Worm (Caenorhabditis elegans): ENCODE measurements around the gene exos-7.

exos-7 gene

DNA sequence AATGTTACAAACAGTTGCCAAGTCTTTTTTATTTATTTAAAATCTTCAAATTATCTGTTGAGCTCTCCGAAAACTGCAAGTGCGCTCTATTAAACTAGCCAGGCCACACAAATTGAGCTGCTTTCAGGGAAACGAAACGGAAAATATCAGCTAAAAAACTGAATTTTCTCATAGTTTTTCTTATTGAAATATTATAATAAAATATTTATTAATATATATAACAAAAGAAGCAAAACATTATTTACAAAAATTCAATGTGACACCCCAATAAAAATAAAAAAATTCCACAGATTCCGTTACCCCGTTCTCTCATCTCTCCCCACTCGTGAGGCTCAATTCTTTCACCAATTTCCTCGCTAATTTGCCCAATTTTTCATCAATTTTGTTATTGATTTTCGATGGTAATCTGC is 6.1 kb upstream of the exos-7 start (continued):
- TF ChIP-seq gmeb-2 (tag; optimal IDR thresholded peaks at IDR 0.05) (no peak), T23F11.4 (GFP tag; optimal IDR thresholded peaks at IDR 0.05) (no peak), nfya-1 (tag; optimal IDR thresholded peaks at IDR 0.05) (no peak), zip-5 (tag; optimal IDR thresholded peaks at IDR 0.05) (peak; percentile 87), rnt-1 (tag; optimal IDR thresholded peaks at IDR 0.05) (no peak), pha-4 (tag; optimal IDR thresholded peaks at IDR 0.05) (no peak), ceh-34 (tag; optimal IDR thresholded peaks at IDR 0.05) (peak; percentile 1), ceh-45 (GFP tag; IDR thresholded peaks at IDR 0.05) (no peak), C38D4.7 (GFP tag; optimal IDR thresholded peaks at IDR 0.05) (no peak), npax-4 (tag; optimal IDR thresholded peaks at IDR 0.05) (no peak), fkh-10 (GFP tag; optimal IDR thresholded peaks at IDR 0.05) (no peak), ceh-31 (tag; optimal IDR thresholded peaks at IDR 0.05) (peak; percentile 72), nhr-232 (tag; optimal IDR thresholded peaks at IDR 0.05) (no peak), ceh-14 (tag; optimal IDR thresholded peaks at IDR 0.05) (peak; percentile 55), elt-2 (tag; optimal IDR thresholded peaks at IDR 0.05) (peak; percentile 65), unc-55 (GFP tag; optimal IDR thresholded peaks at IDR 0.05) (no peak), sdc-2 (tag; optimal IDR thresholded peaks at IDR 0.05) (no peak), ceh-2 (tag; optimal IDR thresholded peaks at IDR 0.05) (no peak), ztf-16 (tag; optimal IDR thresholded peaks at IDR 0.05) (no peak)

DNA sequence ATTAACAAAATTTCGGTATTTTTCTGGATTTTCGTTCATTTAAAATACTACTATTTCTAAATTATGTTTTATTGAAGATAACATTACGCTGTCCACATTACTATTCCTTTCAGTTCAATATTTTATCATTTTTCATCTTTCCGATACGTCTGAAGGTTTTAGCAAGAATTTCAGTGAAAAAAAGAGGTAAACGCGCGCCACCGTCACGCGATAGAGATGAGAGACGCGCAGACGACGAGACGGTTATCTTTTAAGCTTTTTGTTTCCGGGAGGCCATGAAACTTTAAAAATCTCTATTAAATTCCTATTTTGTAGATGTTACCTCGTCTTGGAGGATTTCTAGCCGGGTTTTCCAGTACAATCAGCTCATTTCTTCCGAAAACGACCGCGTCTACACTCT is 900 bp upstream of the exos-7 start, which contains the start of gene mrps-12:
Gene mrps-12, plus strand, starts transcription at position 316 of the 400 bp plus-strand sequence.
- TF ChIP-seq nfya-1 (tag; optimal IDR thresholded peaks at IDR 0.05) (peak; percentile 1), ref-2 (tag; optimal IDR thresholded peaks at IDR 0.05) (no peak)

DNA sequence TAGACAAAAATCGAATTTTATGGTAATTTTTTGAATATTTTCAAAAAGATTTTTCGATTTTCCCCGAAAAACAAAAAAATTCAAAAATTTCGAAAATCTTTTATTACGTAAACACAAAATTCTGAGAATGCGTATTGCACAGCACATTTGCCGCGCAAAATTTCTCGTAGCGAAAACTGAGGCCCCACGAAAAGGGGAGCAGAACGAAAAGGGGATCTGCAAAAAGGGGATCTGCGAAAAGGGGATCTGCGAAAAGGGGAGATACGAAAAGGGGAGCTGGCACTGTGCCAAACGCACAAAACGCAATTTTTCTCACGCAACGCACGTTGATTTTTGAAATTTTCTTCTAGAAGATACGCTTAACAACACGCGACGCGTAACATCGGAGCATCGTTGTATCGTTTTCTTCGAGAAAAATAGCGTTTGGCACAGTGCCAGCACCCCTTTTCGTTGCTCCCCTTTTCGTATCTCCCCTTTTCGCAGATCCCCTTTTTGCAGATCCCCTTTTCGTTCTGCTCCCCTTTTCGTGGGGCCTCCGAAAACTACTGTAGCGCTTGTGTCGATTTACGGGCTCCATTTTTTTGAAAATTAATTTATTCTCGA is 743 bp downstream of the exos-7 start:
- TF ChIP-seq ceh-34 (tag; optimal IDR thresholded peaks at IDR 0.05), result peak; percentile 10
- TF ChIP-seq ceh-31 (tag; optimal IDR thresholded peaks at IDR 0.05), result peak; percentile 62
- TF ChIP-seq tbx-7 (tag; optimal IDR thresholded peaks at IDR 0.05), result peak; percentile 4
- TF ChIP-seq tbx-2 (tag; optimal IDR thresholded peaks at IDR 0.05), result peak; percentile 35
- TF ChIP-seq rnt-1 (tag; optimal IDR thresholded peaks at IDR 0.05), result peak; percentile 11
- peak; percentile 63 for TF ChIP-seq C08G9.2 (tag; optimal IDR thresholded peaks at IDR 0.05)
- peak; percentile 49 for TF ChIP-seq ref-2 (tag; optimal IDR thresholded peaks at IDR 0.05)

ce11 chrV:20841484-20841883 is 2.8 kb downstream of the exos-7 start:
- no peak for TF ChIP-seq pros-1 (tag; optimal IDR thresholded peaks at IDR 0.05)

- TF ChIP-seq C08G9.2 (tag; optimal IDR thresholded peaks at IDR 0.05) (no peak), nfya-1 (tag; optimal IDR thresholded peaks at IDR 0.05) (peak; percentile 81), ref-2 (tag; optimal IDR thresholded peaks at IDR 0.05) (no peak), ceh-34 (tag; optimal IDR thresholded peaks at IDR 0.05) (peak; percentile 27), fkh-6 (tag; optimal IDR thresholded peaks at IDR 0.05) (no peak), sdc-2 (tag; optimal IDR thresholded peaks at IDR 0.05) (no peak), nhr-232 (tag; optimal IDR thresholded peaks at IDR 0.05) (no peak), fkh-10 (GFP tag; optimal IDR thresholded peaks at IDR 0.05) (no peak), gmeb-2 (tag; optimal IDR thresholded peaks at IDR 0.05) (no peak), hlh-8 (tag; optimal IDR thresholded peaks at IDR 0.05) (no peak), sox-2 (GFP tag; IDR thresholded peaks at IDR 0.05) (peak; percentile 1; the same call in 1 of the 2 replicates), unc-86 (tag; optimal IDR thresholded peaks at IDR 0.05) (peak; percentile 3), ztf-16 (tag; optimal IDR thresholded peaks at IDR 0.05) (no peak), ahr-1 (tag; optimal IDR thresholded peaks at IDR 0.05) (no peak), ceh-6 (GFP tag; optimal IDR thresholded peaks at IDR 0.05) (no peak), ceh-2 (tag; optimal IDR thresholded peaks at IDR 0.05) (no peak), che-1 (tag; optimal IDR thresholded peaks at IDR 0.05) (no peak), unc-42 (tag; optimal IDR thresholded peaks at IDR 0.05) (peak; percentile 37), Y22D7AL.16 (tag; optimal IDR thresholded peaks at IDR 0.05) (no peak), pros-1 (tag; optimal IDR thresholded peaks at IDR 0.05) (no peak), ceh-18 (tag; optimal IDR thresholded peaks at IDR 0.05) (no peak), ceh-9 (tag; optimal IDR thresholded peaks at IDR 0.05) (no peak), sox-4 (tag; optimal IDR thresholded peaks at IDR 0.05) (no peak), lin-11 (tag; optimal IDR thresholded peaks at IDR 0.05) (no peak), pax-1 (tag; optimal IDR thresholded peaks at IDR 0.05) (peak; percentile 8), elt-2 (tag; optimal IDR thresholded peaks at IDR 0.05) (no peak), C38D4.7 (GFP tag; optimal IDR thresholded peaks at IDR 0.05) (no peak), unc-55 (GFP tag; optimal IDR thresholded peaks at IDR 0.05) (peak; percentile 63), pag-3 (tag; optimal IDR thresholded peaks at IDR 0.05; ENCODE audit: borderline replicate concordance) (no peak), npax-4 (tag; optimal IDR thresholded peaks at IDR 0.05) (no peak), fax-1 (tag; optimal IDR thresholded peaks at IDR 0.05) (no peak)
Measured at ce11 chrV:20845524-20846208, 7.0 kb downstream of the exos-7 start, which contains the start of the genes F31D4.2 and fkb-6. Gene F31D4.2 (minus strand): TSS chrV:20845546. Gene fkb-6 (plus strand): TSS chrV:20846158.
